Worm (Caenorhabditis elegans): ENCODE measurements around the gene bbs-5.

DNA sequence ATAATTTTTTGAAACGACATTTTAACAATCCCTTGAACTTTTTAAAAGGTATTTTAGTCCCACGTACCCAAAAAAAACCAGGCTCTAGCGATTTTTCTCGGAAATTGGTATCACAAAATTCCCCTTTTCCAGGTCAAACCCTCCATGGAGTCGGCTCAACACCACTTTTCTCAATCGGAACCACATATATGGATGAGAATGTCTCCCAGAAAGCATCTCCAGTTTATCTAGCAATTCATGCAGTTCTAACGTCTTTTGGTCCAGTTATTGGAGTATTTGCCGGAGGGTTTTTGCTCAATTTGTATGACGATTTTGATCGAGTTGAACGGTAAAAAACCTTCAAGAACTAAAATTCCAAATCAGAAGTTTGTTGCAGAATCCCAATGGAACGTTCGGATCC, 21.5 kb downstream of the bbs-5 start:
- no peak for TF ChIP-seq ref-1 (GFP tag; conservative IDR thresholded peaks at IDR 0.05)
- TF ChIP-seq ztf-23 (GFP tag; IDR thresholded peaks at IDR 0.05), result no peak
- TF ChIP-seq tab-1 (GFP tag; IDR thresholded peaks at IDR 0.05), result no peak
- no peak for TF ChIP-seq med-1 (GFP tag; optimal IDR thresholded peaks at IDR 0.05; ENCODE audit: insufficient read depth)
